Worm (Caenorhabditis elegans) whole organism, early embryonic: ENCODE results near the gene F28C10.3.

Experiments
- B0310.2 ChIP-seq: sonication (generic microtip); optimal IDR thresholded peaks from 2 replicates; lab custom pipeline; 2016; ENCODE audit warnings: mild to moderate bottlenecking, missing genetic modification characterization, missing compliant biosample characterization
- ceh-13 ChIP-seq: fragments of 200-800 bp; sonication (Bioruptor generic); optimal IDR thresholded peaks from 2 replicates; lab custom pipeline; 2018; ENCODE audit warnings: mild to moderate bottlenecking, missing genetic modification characterization, missing compliant biosample characterization
- ets-7 ChIP-seq: sonication (generic microtip); optimal IDR thresholded peaks from 2 replicates; lab custom pipeline; 2016; ENCODE audit warnings: missing genotype, missing genetic modification characterization, missing compliant biosample characterization
- flt-1 ChIP-seq: fragments of 200-800 bp; sonication (Bioruptor generic); IDR thresholded peaks from 2 replicates; pipeline ENCODE4 v1.3.6; 2022; ENCODE audit warnings: missing genetic modification characterization, missing compliant biosample characterization
- scrt-1 ChIP-seq: fragments of 200-800 bp; sonication (Bioruptor generic); IDR thresholded peaks from 2 replicates; pipeline ENCODE4 v1.3.6; 2022; ENCODE audit warnings: missing genetic modification characterization, missing compliant biosample characterization
- sea-1 ChIP-seq: fragments of 200-800 bp; sonication (Bioruptor generic); conservative IDR thresholded peaks from 2 replicates; pipeline ENCODE4 v1.3.6; 2022; ENCODE audit warnings: missing genetic modification characterization, missing compliant biosample characterization
- tbx-11 ChIP-seq: fragments of 200-800 bp; sonication (Bioruptor generic); IDR thresholded peaks from 2 replicates; pipeline ENCODE4 v1.3.6; 2022; ENCODE audit warnings: missing genetic modification characterization, missing compliant biosample characterization

The F28C10.3 gene

ce11 chrX:487669-488068 is 48.0 kb downstream of the F28C10.3 start:
- no peak for TF ChIP-seq ceh-13
- no peak for TF ChIP-seq tbx-11 (GFP tag; lab: Robert Waterston, UW)
- no peak for TF ChIP-seq ets-7 (tag; lab: Kevin White, UChicago)
- no peak for TF ChIP-seq sea-1 (GFP tag; lab: Robert Waterston, UW)
- no peak for TF ChIP-seq flt-1 (GFP tag; lab: Robert Waterston, UW)
- TF ChIP-seq B0310.2 (tag; lab: Kevin White, UChicago) = no peak
- no peak for TF ChIP-seq scrt-1 (GFP tag; lab: Robert Waterston, UW)
